Worm (Caenorhabditis elegans) whole organism, L1 larva: Measurements from ENCODE around the gene best-17.

ENCODE experiments used
- C16A3.4 ChIP-seq: fragments of 150-350 bp; optimal IDR thresholded peaks from 2 replicates; lab custom pipeline; 2014; ENCODE audit warnings: missing biosample characterization, missing genetic modification characterization
- aha-1 ChIP-seq: fragments of 150-350 bp; optimal IDR thresholded peaks from 2 replicates; lab custom pipeline; 2014; ENCODE audit warnings: missing biosample characterization, missing genetic modification characterization
- ama-1 ChIP-seq: fragments of 150-350 bp; optimal IDR thresholded peaks from 2 replicates; lab custom pipeline; 2014
- blmp-1 ChIP-seq: fragments of 150-350 bp; optimal IDR thresholded peaks from 2 replicates; lab custom pipeline; 2014; ENCODE audit warnings: missing biosample characterization, missing genetic modification characterization
- ceh-82 ChIP-seq, 3 experiments: fragments of 150-350 bp in 1 of 3; sonication (generic microtip) in 2 of 3; optimal IDR thresholded peaks; 2 replicates each; lab custom pipeline; 2014 to 2017; ENCODE audit warnings: missing biosample characterization in 3 of 3, missing genetic modification characterization in 3 of 3
- ceh-88 ChIP-seq: fragments of 200-800 bp; sonication (Bioruptor generic); IDR thresholded peaks from 2 replicates; pipeline ENCODE4 v1.3.6; 2022; ENCODE audit warnings: missing genetic modification characterization, missing compliant biosample characterization
- ces-1 ChIP-seq: fragments of 150-350 bp; optimal IDR thresholded peaks from 2 replicates; lab custom pipeline; 2014; ENCODE audit warnings: missing biosample characterization, missing genetic modification reagents, missing genetic modification characterization
- dsc-1 ChIP-seq: sonication (generic microtip); optimal IDR thresholded peaks from 2 replicates; lab custom pipeline; 2016; ENCODE audit warnings: mild to moderate bottlenecking, missing genetic modification characterization, missing compliant biosample characterization
- efl-1 ChIP-seq, 4 experiments: fragments of 150-350 bp; optimal IDR thresholded peaks in 3 of 4; peaks in 1 of 4; 1 replicate in 1 of 4; 2 replicates in 3 of 4; lab custom pipeline; 2014; ENCODE audit warnings: missing biosample characterization in 2 of 4, missing genetic modification characterization in 2 of 4, missing genetic modification reagents in 2 of 4
- egl-27 ChIP-seq, 2 experiments: fragments of 150-350 bp in 1 of 2; sonication (generic microtip); optimal IDR thresholded peaks; 3 replicates each; lab custom pipeline; 2017 to 2018; ENCODE audit warnings: missing biosample characterization in 2 of 2, missing genetic modification characterization in 2 of 2, missing genetic modification reagents in 2 of 2
- elt-3 ChIP-seq, 6 experiments: fragments of 150-350 bp in 1 of 6; sonication (generic microtip); optimal IDR thresholded peaks; 2 replicates each; lab custom pipeline; 2017 to 2018; ENCODE audit warnings: missing biosample characterization in 6 of 6, missing genetic modification characterization in 6 of 6, inconsistent platforms in 1 of 6
- fkh-10 ChIP-seq: sonication (generic microtip); optimal IDR thresholded peaks from 2 replicates; lab custom pipeline; 2017; ENCODE audit warnings: missing biosample characterization, missing genetic modification reagents, missing genetic modification characterization
- fkh-4 ChIP-seq: sonication (generic microtip); optimal IDR thresholded peaks from 2 replicates; lab custom pipeline; 2016; ENCODE audit warnings: missing compliant biosample characterization, missing genetic modification characterization, borderline replicate concordance
- grh-1 ChIP-seq: fragments of 200-800 bp; sonication (Bioruptor generic); IDR thresholded peaks from 2 replicates; pipeline ENCODE4 v1.3.6; 2022; ENCODE audit warnings: missing genetic modification reagents, missing genetic modification characterization, missing compliant biosample characterization
- hpl-2 ChIP-seq: fragments of 150-350 bp; optimal IDR thresholded peaks from 2 replicates; lab custom pipeline; 2014; ENCODE audit warnings: missing biosample characterization, missing genetic modification reagents, missing genetic modification characterization
- irx-1 ChIP-seq: sonication (generic microtip); optimal IDR thresholded peaks from 2 replicates; lab custom pipeline; 2016; ENCODE audit warnings: missing genetic modification characterization, missing compliant biosample characterization
- lin-14 ChIP-seq: fragments of 200-800 bp; sonication (Bioruptor generic); optimal IDR thresholded peaks from 2 replicates; lab custom pipeline; 2018; ENCODE audit warnings: mild to moderate bottlenecking, missing genetic modification characterization, moderate library complexity, missing compliant biosample characterization
- lin-35 ChIP-seq, 2 experiments: fragments of 150-350 bp; optimal IDR thresholded peaks; 2 replicates each; lab custom pipeline; 2014; ENCODE audit warnings: missing biosample characterization in 2 of 2, missing genetic modification characterization in 2 of 2, missing genetic modification reagents in 2 of 2
- lsy-2 ChIP-seq, 2 experiments: fragments of 150-350 bp; optimal IDR thresholded peaks; 2 replicates each; lab custom pipeline; 2014; ENCODE audit warnings: missing biosample characterization in 2 of 2, missing genetic modification characterization in 2 of 2
- mep-1 ChIP-seq: fragments of 150-350 bp; optimal IDR thresholded peaks from 2 replicates; lab custom pipeline; 2014; ENCODE audit warnings: missing biosample characterization, missing genetic modification characterization
- nhr-19 ChIP-seq: fragments of 200-800 bp; sonication (Bioruptor generic); conservative IDR thresholded peaks from 2 replicates; pipeline ENCODE4 v1.3.6; 2022; ENCODE audit warnings: missing genetic modification characterization, missing compliant biosample characterization
- nhr-20 ChIP-seq: sonication (generic microtip); optimal IDR thresholded peaks from 2 replicates; lab custom pipeline; 2016; ENCODE audit warnings: mild to moderate bottlenecking, missing genetic modification characterization, missing compliant biosample characterization
- nhr-47 ChIP-seq: sonication (generic microtip); optimal IDR thresholded peaks from 2 replicates; lab custom pipeline; 2016; ENCODE audit warnings: mild to moderate bottlenecking, missing genetic modification characterization, moderate library complexity, missing compliant biosample characterization
- nhr-71 ChIP-seq: sonication (generic microtip); optimal IDR thresholded peaks from 2 replicates; lab custom pipeline; 2016; ENCODE audit warnings: mild to moderate bottlenecking, missing genetic modification characterization, moderate library complexity, missing compliant biosample characterization
- nhr-85 ChIP-seq: sonication (generic microtip); peaks from one replicate; lab custom pipeline; 2016; ENCODE audit warnings: missing genetic modification characterization, inconsistent platforms, missing compliant biosample characterization
- nhr-90 ChIP-seq: sonication (generic microtip); optimal IDR thresholded peaks from 2 replicates; lab custom pipeline; 2016; ENCODE audit warnings: mild to moderate bottlenecking, missing genetic modification characterization, missing compliant biosample characterization; ENCODE audit not compliant: poor library complexity
- pag-3 ChIP-seq: sonication (generic microtip); optimal IDR thresholded peaks from 2 replicates; lab custom pipeline; 2017; ENCODE audit warnings: missing genetic modification characterization, mild to moderate bottlenecking, missing compliant biosample characterization, antibody characterized with exemption, borderline replicate concordance; ENCODE audit not compliant: insufficient read depth
- pax-3 ChIP-seq: fragments of 200-800 bp; sonication (Bioruptor generic); optimal IDR thresholded peaks from 2 replicates; lab custom pipeline; 2018; ENCODE audit warnings: mild to moderate bottlenecking, missing genetic modification characterization, moderate library complexity, missing compliant biosample characterization
- rnt-1 ChIP-seq: sonication (generic microtip); optimal IDR thresholded peaks from 2 replicates; lab custom pipeline; 2016; ENCODE audit warnings: mild to moderate bottlenecking, missing genetic modification characterization, moderate library complexity, missing compliant biosample characterization
- snpc-4 ChIP-seq: fragments of 150-350 bp; optimal IDR thresholded peaks from 2 replicates; lab custom pipeline; 2014; ENCODE audit warnings: missing biosample characterization, missing genetic modification characterization
- snu-23 ChIP-seq: sonication (generic microtip); optimal IDR thresholded peaks from 2 replicates; lab custom pipeline; 2016; ENCODE audit warnings: missing genetic modification characterization, missing compliant biosample characterization
- sox-4 ChIP-seq: sonication (generic microtip); optimal IDR thresholded peaks from 2 replicates; lab custom pipeline; 2016; ENCODE audit warnings: missing genetic modification characterization, missing compliant biosample characterization
- tlp-1 ChIP-seq: fragments of 150-350 bp; optimal IDR thresholded peaks from 2 replicates; lab custom pipeline; 2014; ENCODE audit warnings: missing biosample characterization, missing genetic modification characterization
- unc-62 ChIP-seq: fragments of 150-350 bp; optimal IDR thresholded peaks from 2 replicates; lab custom pipeline; 2014; ENCODE audit warnings: missing biosample characterization, missing genetic modification reagents, missing genetic modification characterization
- zag-1 ChIP-seq: fragments of 150-350 bp; optimal IDR thresholded peaks from 2 replicates; lab custom pipeline; 2014; ENCODE audit warnings: missing biosample characterization, missing genetic modification characterization
- ztf-11 ChIP-seq, 2 experiments: sonication (generic microtip); optimal IDR thresholded peaks; 2 replicates each; lab custom pipeline; 2016 to 2017; ENCODE audit warnings: missing genetic modification characterization in 2 of 2, missing biosample characterization in 1 of 2, missing compliant biosample characterization in 1 of 2

The best-17 gene

DNA sequence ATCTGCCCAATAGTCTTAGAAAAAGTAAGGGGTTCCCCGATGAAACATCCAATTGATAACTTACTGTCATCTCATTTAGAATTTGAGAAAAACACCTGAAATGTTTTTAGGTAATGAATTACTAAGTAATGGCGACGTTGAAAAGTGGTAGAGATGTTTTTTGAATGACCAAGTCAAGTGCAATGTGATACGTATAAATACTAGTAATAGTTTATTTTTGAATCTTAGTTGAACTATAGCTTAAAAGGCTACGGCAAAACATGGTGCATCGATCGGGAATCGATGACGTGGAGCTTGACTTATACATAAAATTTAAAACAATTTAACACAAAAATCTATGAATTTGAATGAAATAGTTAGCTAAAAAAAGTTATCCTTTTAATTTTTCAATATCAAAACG is at the start of gene best-17:
Gene best-17 (minus strand): TSS at position 101 of the 400 bp plus-strand sequence.
- no peak for TF ChIP-seq pag-3

DNA sequence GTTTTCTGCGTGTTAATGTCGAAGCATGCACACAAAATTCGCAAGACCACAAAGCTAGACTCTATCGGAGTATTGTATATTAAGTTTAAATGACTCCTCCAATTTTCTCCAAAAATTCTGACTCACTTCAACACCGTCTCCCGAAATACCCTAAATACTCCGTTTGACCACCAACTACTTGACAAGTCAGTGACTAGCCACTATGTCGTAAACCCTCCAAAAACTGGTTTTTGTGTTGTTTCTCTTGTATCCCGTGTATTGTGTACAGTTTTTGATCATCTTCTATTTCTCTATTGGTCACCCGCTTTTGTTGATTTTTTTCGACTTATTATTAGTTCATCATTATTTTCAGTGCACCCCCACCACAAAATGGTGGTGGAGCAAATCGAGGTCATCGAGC is 48.9 kb upstream of the best-17 start, which contains the start of gene C09F5.1:
Gene C09F5.1 (plus strand): TSS at position 353 of the 400 bp plus-strand sequence.
- no peak for TF ChIP-seq efl-1 (optimal IDR thresholded peaks at IDR 0.05; lab: Kevin White, UChicago)
- TF ChIP-seq efl-1 (GFP tag; optimal IDR thresholded peaks at IDR 0.05 in 1 of 2; lab: Kevin White, UChicago) = peak in 1 of 2 experiments; percentile 45
- peak; percentile 1 for TF ChIP-seq nhr-47 (tag; lab: Kevin White, UChicago)
- peak; percentile 52 for TF ChIP-seq snu-23 (GFP tag; lab: Kevin White, UChicago)
- TF ChIP-seq nhr-20 = peak; percentile 18
- no peak for TF ChIP-seq unc-62
- TF ChIP-seq elt-3 (tag; optimal IDR thresholded peaks at IDR 0.05; lab: Kevin White, UChicago) = peak in 2 of 6 experiments; percentile 34 to 35
- TF ChIP-seq nhr-85 (tag; lab: Kevin White, UChicago) = peak; percentile 60
- TF ChIP-seq C16A3.4 (tag; lab: Kevin White, UChicago) = peak; percentile 24
- TF ChIP-seq tlp-1 (tag; lab: Kevin White, UChicago) = no peak
- TF ChIP-seq nhr-90 (tag; lab: Kevin White, UChicago) = peak; percentile 16
- peak; percentile 81 for TF ChIP-seq grh-1 (GFP tag; lab: Robert Waterston, UW)
- TF ChIP-seq irx-1 (tag; lab: Kevin White, UChicago) = no peak
- TF ChIP-seq egl-27 (tag; optimal IDR thresholded peaks at IDR 0.05; lab: Kevin White, UChicago) = no peak
- TF ChIP-seq nhr-71 (tag; lab: Kevin White, UChicago) = peak; percentile 15
- TF ChIP-seq dsc-1 (tag; lab: Kevin White, UChicago) = no peak
- no peak for TF ChIP-seq mep-1 (tag; lab: Kevin White, UChicago)
- no peak for TF ChIP-seq snpc-4
- no peak for TF ChIP-seq fkh-10
- peak in 1 of 2 experiments; percentile 37 for TF ChIP-seq lin-35 (GFP tag; optimal IDR thresholded peaks at IDR 0.05; lab: Kevin White, UChicago)
- TF ChIP-seq blmp-1 (tag; lab: Kevin White, UChicago) = peak; percentile 66
- no peak for TF ChIP-seq pax-3
- peak in 1 of 2 experiments; percentile 16 for TF ChIP-seq lsy-2 (tag; optimal IDR thresholded peaks at IDR 0.05; lab: Kevin White, UChicago)
- TF ChIP-seq ztf-11 (tag; optimal IDR thresholded peaks at IDR 0.05; lab: Kevin White, UChicago) = no peak
- no peak for TF ChIP-seq ces-1 (GFP tag; lab: Kevin White, UChicago)
- TF ChIP-seq lin-14 (GFP tag; lab: Kevin White, UChicago) = peak; percentile 62

DNA sequence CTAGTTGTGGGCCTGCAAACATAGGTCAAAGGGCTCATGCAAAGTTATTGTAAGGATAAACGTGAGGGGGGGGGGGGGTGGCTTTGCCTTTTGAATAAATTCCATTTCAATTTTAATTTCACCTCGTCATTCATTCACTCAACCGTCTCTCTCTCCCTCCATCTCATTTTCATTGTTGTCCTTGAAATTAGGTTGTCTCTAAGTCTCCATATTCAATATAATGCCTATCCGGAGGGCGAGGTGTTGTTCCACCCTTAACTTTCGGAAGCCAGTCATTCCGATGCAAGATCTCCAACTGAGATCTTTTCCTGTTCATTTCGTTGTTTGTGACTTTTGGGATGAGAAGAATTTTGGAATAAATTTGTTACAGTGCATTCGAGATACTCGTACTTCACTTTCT is 47.8 kb upstream of the best-17 start:
- TF ChIP-seq rnt-1 (no peak), nhr-19 (no peak), lin-14 (GFP tag; lab: Kevin White, UChicago) (peak; percentile 77), aha-1 (no peak), mep-1 (tag; lab: Kevin White, UChicago) (peak; percentile 65), lin-35 (GFP tag; optimal IDR thresholded peaks at IDR 0.05; lab: Kevin White, UChicago) (no peak), nhr-85 (tag; lab: Kevin White, UChicago) (peak; percentile 76), zag-1 (tag; lab: Kevin White, UChicago) (no peak), nhr-20 (peak; percentile 4), hpl-2 (GFP tag; lab: Kevin White, UChicago) (no peak), dsc-1 (tag; lab: Kevin White, UChicago) (no peak), blmp-1 (tag; lab: Kevin White, UChicago) (peak; percentile 95)

DNA sequence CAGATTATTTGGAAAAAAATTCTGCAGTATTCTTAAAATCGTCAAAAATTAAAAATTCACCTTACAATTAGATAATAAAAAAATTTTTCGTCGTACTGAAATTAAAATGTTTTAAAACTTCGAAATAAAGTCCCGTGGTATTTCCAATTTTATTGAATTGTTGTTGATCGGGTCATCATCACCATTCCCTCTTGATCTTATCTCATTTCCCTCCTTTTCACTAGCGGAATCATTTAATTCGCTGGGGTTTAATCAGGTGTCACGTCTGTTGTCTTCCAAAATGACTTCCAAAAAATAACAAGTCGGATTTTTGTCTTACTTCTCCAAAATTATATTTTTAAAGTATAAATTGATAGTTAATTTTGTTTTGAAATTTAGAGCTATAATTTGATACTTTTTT is 47.2 kb upstream of the best-17 start:
- peak; percentile 4 for TF ChIP-seq nhr-20
- TF ChIP-seq blmp-1 (tag; lab: Kevin White, UChicago) = peak; percentile 85
- peak in 1 of 6 experiments; percentile 60 for TF ChIP-seq elt-3 (tag; optimal IDR thresholded peaks at IDR 0.05; lab: Kevin White, UChicago)
- peak; percentile 15 for TF ChIP-seq mep-1 (tag; lab: Kevin White, UChicago)
- TF ChIP-seq pag-3 = no peak
- TF ChIP-seq snu-23 (GFP tag; lab: Kevin White, UChicago) = peak; percentile 9
- TF ChIP-seq ama-1 (lab: Kevin White, UChicago) = no peak
- TF ChIP-seq lin-14 (GFP tag; lab: Kevin White, UChicago) = peak; percentile 45
- no peak for TF ChIP-seq ceh-82 (tag; optimal IDR thresholded peaks at IDR 0.05; lab: Kevin White, UChicago)
- TF ChIP-seq sox-4 = no peak
- no peak for TF ChIP-seq fkh-4 (tag; lab: Kevin White, UChicago)
- TF ChIP-seq nhr-85 (tag; lab: Kevin White, UChicago) = peak; percentile 77
- TF ChIP-seq ceh-88 (GFP tag; lab: Robert Waterston, UW) = no peak
